Worm (Caenorhabditis elegans): ENCODE measurements around the gene natc-2.

DNA sequence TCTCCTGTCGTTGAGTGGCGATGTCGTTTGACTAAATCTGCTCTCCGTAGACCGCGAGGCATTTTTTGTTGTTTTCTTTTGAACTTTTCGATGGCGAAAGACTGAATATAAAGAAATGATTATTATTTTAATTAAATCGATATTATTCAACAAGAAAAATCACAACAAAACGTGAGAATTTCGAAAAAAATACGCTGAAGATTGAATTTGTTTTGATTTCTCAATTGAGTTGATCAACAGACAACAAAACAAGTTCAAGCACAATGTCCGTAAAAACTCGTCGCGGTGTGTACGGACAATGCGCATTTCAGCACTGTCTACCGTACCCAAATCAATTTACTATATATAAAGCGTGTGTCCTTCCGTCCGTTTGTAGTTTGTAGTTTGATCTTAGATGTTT, 4.1 kb downstream of the natc-2 start, which contains the start of gene B0238.9:
- no peak for TF ChIP-seq him-1 (tag; optimal IDR thresholded peaks at IDR 0.05)
- no peak for TF ChIP-seq W03F9.2 (tag; optimal IDR thresholded peaks at IDR 0.05)
- TF ChIP-seq dao-5 (tag; optimal IDR thresholded peaks at IDR 0.05), result no peak

Measured in whole organism, L4/young adult.